Worm (Caenorhabditis elegans) whole organism, L4/young adult: ENCODE results near the gene mpdu-1.
A peak's percentile ranks its signal among the peaks of the same experiment; 100 is the strongest.

Experiments
- W03F9.2 ChIP-seq: fragments of 150-350 bp; optimal IDR thresholded peaks from 2 replicates; lab custom pipeline; 2014; ENCODE audit warnings: missing biosample characterization, missing genetic modification characterization
- dao-5 ChIP-seq: sonication (generic microtip); optimal IDR thresholded peaks from 2 replicates; lab custom pipeline; 2016; ENCODE audit warnings: missing genotype, missing genetic modification characterization, moderate library complexity, missing compliant biosample characterization
- him-1 ChIP-seq: sonication (generic microtip); optimal IDR thresholded peaks from 2 replicates; lab custom pipeline; 2016; ENCODE audit warnings: missing genotype, missing genetic modification reagents, missing genetic modification characterization, missing compliant biosample characterization

- TF ChIP-seq him-1 (tag; lab: Kevin White, UChicago) (peak; percentile 50), W03F9.2 (tag; lab: Kevin White, UChicago) (peak; percentile 67), dao-5 (tag; lab: Kevin White, UChicago) (no peak)
These were observed 10.0 kb downstream of the mpdu-1 start for ce11 chrV:8348959-8349389.
